Fruit fly (Drosophila melanogaster) whole organism: ENCODE measurements around the gene Sws1.

Experiments
- CG8478 ChIP-seq: fragments of >200 bp; optimal IDR thresholded peaks from 2 replicates; lab custom pipeline; 2018; ENCODE audit warnings: inconsistent platforms
- Dll ChIP-seq: fragments of >200 bp; optimal IDR thresholded peaks from 2 replicates; lab custom pipeline; 2017
- EcR ChIP-seq, 2 experiments: fragments of >200 bp; optimal IDR thresholded peaks; 2 replicates each; lab custom pipeline; 2017; ENCODE audit warnings: missing biosample characterization in 2 of 2, missing genetic modification characterization in 2 of 2, missing genetic modification reagents in 2 of 2
- pan ChIP-seq: fragments of >200 bp; optimal IDR thresholded peaks from 2 replicates; lab custom pipeline; 2017
- psq ChIP-seq: fragments of >200 bp; optimal IDR thresholded peaks from 2 replicates; lab custom pipeline; 2017
- usp ChIP-seq: fragments of >200 bp; optimal IDR thresholded peaks from 2 replicates; lab custom pipeline; 2017; ENCODE audit warnings: missing biosample characterization, missing genetic modification characterization, mixed read lengths

The Sws1 gene

DNA sequence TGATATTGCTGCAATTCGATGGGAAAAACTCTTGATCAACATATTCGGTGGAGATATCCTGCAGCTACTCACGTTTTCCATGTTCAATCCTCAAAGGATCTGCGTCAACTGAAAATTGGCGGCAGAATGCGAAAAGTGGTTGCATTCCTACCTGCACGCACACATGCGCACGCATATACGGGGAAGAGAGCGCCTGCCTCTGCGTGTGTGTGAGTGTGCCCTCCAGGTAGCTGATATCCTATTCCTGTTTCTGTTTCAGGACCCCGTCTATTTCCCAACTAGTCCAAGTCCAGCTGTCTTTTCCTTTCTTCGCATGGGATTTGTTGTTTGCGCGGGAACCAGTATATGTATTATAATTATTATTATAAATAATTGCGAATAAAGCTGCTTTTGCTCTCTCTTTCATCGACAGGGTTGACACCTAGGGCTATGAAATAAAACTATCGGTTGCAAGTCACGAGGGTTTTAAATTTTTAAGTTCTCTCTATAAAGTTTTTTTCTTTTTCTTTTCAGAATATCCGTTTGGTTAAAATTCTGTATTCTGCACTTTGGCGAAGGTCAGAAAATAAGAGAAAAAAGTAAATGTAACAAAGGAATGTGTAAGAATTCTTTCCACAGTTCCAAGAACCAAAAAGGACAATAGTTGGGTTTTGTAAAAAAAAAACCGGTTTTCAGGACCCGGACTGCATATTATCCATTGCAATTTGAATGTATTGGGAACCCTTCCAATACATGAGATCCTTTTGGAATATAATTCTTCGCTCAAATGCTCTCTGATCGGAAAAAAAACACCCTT, 1.9 kb upstream of the Sws1 start, which contains the start of gene insv:
Gene insv, minus strand, starts transcription at position 433 of the 796 bp plus-strand sequence.
- TF ChIP-seq Dll (lab: Kevin White, UChicago), result no peak
- no peak for TF ChIP-seq CG8478 (lab: Kevin White, UChicago)
- no peak for TF ChIP-seq usp
- no peak for TF ChIP-seq pan (lab: Kevin White, UChicago)
- no peak for TF ChIP-seq EcR (GFP tag; optimal IDR thresholded peaks at IDR 0.05; lab: Kevin White, UChicago)

DNA sequence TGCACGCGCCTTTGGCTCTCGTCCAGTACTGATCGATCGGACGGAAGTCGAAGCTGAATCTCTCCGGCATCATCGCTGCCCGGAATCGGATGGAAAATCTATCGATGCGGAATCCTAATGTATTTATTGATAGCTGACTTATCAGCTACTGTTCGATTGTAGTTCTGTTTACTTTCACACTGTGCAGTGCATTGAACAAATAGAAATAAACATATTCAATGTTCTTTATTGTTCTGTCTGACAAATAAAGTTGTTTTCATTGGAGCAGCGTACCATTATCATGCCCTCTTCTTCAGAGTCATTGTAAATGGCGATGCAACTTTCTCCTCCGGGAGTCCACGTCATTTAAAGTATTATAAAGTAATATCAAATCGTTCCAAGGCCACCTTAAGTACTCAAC, 1.9 kb downstream of the Sws1 start, which contains the start of gene Cyp309a2:
Gene Cyp309a2, minus strand, starts transcription at position 101 of the 400 bp plus-strand sequence.
- no peak for TF ChIP-seq CG8478 (lab: Kevin White, UChicago)
- TF ChIP-seq pan (lab: Kevin White, UChicago), result no peak
- TF ChIP-seq EcR (GFP tag; optimal IDR thresholded peaks at IDR 0.05; lab: Kevin White, UChicago), result no peak
- TF ChIP-seq psq (lab: Kevin White, UChicago), result no peak
- no peak for TF ChIP-seq Dll (lab: Kevin White, UChicago)
- TF ChIP-seq usp, result no peak

DNA sequence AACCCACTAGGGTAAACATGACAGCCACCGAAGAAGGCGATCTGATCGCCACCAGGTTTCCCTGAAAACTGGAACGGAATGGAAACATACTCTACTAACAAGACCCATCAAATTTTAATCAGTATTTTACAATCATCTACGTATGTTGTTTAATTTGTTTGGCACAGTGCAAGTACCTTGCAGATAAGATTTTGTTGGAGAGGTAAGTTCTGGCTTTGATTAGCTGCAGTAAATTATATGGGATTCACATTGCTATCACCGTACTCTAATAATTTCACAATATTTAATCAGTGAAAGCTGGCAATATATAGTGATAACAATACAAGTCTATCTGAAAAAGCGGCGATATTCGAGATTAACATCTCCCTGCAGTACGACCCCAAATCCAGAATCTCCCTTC, 10.1 kb downstream of the Sws1 start, which contains the start of gene Cyp309a1:
Gene Cyp309a1, minus strand, starts transcription at position 73 of the 400 bp plus-strand sequence.
- no peak for TF ChIP-seq pan (lab: Kevin White, UChicago)
- TF ChIP-seq EcR (GFP tag; optimal IDR thresholded peaks at IDR 0.05; lab: Kevin White, UChicago), result no peak
- no peak for TF ChIP-seq psq (lab: Kevin White, UChicago)
- no peak for TF ChIP-seq usp
- TF ChIP-seq Dll (lab: Kevin White, UChicago), result no peak
- no peak for TF ChIP-seq CG8478 (lab: Kevin White, UChicago)

DNA sequence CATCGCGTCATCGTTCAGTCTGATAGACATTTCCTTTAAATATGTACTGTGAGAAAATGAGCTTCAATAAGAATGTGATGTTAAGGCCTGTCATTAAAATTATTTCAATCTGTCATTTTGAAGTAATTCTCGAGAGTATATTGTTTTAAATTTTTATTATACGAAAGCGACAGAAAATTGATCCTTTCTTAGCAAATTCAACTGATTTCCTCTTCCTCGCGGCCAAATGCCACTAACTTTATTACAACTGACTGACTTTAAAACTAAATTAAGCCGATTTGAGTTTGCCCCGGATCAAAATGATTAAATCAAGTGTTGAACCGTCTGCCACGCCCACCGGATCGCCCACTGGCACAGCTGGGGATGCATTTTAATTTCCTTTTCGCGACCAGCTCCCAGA, 22.1 kb downstream of the Sws1 start, which contains the start of gene CG3515:
Gene CG3515, minus strand, starts transcription at position 101 of the 400 bp plus-strand sequence.
- TF ChIP-seq pan (lab: Kevin White, UChicago), result no peak
- no peak for TF ChIP-seq Dll (lab: Kevin White, UChicago)
- no peak for TF ChIP-seq psq (lab: Kevin White, UChicago)
- no peak for TF ChIP-seq EcR (GFP tag; optimal IDR thresholded peaks at IDR 0.05; lab: Kevin White, UChicago)
- TF ChIP-seq CG8478 (lab: Kevin White, UChicago), result no peak
- no peak for TF ChIP-seq usp

DNA sequence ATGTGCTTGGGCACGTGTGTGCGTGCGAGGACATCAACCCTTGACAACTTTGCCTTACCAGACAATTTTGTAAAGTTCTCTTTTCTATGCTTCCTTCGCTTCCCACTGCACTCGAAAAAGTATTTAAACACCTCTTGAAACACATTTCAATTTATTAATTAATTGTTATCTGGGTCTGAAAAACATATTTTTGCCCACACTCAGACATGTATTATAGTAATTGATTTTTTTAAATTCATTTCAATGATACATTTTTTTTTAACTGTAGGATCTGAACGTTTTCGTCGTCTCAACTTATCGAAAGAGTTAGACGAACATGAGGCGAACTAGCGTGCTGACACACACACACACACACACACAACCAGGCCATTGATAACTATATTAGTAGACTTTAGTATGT, 32.4 kb downstream of the Sws1 start:
- no peak for TF ChIP-seq psq (lab: Kevin White, UChicago)
- TF ChIP-seq pan (lab: Kevin White, UChicago), result no peak
- no peak for TF ChIP-seq EcR (GFP tag; optimal IDR thresholded peaks at IDR 0.05; lab: Kevin White, UChicago)
- no peak for TF ChIP-seq usp
- TF ChIP-seq CG8478 (lab: Kevin White, UChicago), result no peak
- TF ChIP-seq Dll (lab: Kevin White, UChicago), result no peak

DNA sequence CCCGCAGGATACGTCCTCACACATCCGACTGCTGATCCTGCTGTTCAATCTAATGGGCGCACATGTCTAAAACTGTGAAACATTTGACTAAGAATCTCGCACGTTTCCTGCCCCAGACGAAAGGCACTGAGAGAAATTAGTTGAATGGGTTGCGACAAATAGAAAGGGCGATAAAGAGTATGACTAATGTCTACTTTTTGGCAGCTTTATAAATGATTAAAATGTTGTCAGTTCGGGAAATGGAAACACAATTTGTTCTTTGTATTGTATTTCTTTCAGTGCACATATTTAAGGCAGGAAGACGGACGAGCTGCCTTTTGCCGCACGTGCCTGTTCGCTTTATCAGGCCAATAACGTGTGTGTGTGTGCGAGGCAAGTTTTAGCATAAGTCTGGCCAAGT, 46.8 kb downstream of the Sws1 start:
- TF ChIP-seq psq (lab: Kevin White, UChicago) (no peak), EcR (GFP tag; optimal IDR thresholded peaks at IDR 0.05; lab: Kevin White, UChicago) (no peak), usp (no peak), CG8478 (lab: Kevin White, UChicago) (no peak), pan (lab: Kevin White, UChicago) (no peak), Dll (lab: Kevin White, UChicago) (no peak)
